Worm (Caenorhabditis elegans): Measurements from ENCODE around the gene xnd-1.
A peak's percentile ranks its signal among the peaks of the same experiment; 100 is the strongest.

The xnd-1 gene

DNA sequence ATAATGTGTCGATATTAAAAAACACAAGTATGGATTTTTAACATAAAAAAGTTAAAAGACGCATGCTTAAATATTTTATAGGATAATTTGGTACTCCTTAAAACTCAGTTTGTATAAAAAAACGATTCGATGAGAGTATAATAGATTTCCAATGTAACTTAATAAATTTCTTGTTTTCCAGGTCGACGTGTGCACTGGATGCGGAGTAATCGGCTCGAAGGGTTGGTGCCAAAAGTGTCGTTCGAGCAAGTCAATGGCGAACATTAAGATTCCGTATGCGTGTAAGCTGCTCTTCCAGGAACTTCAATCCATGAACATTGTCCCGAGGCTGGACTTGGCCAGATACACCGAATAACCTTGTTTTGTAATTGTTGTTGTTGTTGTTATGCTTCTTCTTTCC is 39.9 kb upstream of the xnd-1 start:
- TF ChIP-seq akir-1 (GFP tag; optimal IDR thresholded peaks at IDR 0.05) (no peak), ztf-25 (GFP tag; IDR thresholded peaks at IDR 0.05) (no peak), unc-130 (GFP tag; optimal IDR thresholded peaks at IDR 0.05) (no peak), Y53F4B.3 (GFP tag; IDR thresholded peaks at IDR 0.05) (no peak), T26A5.8 (tag; optimal IDR thresholded peaks at IDR 0.05) (no peak), F33H1.4 (GFP tag; IDR thresholded peaks at IDR 0.05) (no peak), hsf-1 (GFP tag; IDR thresholded peaks at IDR 0.05) (no peak), K12H6.12 (tag; optimal IDR thresholded peaks at IDR 0.05) (no peak), bed-2 (GFP tag; IDR thresholded peaks at IDR 0.05) (no peak), F39B2.1 (GFP tag; IDR thresholded peaks at IDR 0.05) (no peak), lin-26 (GFP tag; IDR thresholded peaks at IDR 0.05) (no peak), ets-4 (GFP tag; optimal IDR thresholded peaks at IDR 0.05) (no peak), ztf-26 (tag; optimal IDR thresholded peaks at IDR 0.05) (no peak)

DNA sequence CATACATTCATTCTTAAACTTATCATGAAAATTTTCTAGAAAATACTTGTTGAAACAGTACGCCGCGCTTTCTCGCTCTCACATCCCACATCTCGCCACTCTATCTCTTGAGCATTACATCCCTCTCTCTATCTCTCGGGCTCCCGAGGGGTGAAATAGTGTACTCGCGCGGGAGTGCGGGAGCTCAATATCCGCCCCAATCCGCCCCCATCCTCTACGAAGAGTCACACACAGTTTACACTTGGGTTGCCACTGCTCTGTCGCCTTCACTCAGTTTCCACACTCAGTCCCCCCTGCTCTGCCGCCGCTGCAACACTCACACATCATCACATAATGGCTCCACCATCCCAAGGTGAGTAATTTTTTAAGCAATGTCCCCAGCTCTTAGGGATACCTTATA is 39.5 kb upstream of the xnd-1 start, which contains the start of gene mlc-3:
Gene mlc-3, plus strand, starts transcription at position 227 of the 400 bp plus-strand sequence.
- TF ChIP-seq F57C9.4 (tag; optimal IDR thresholded peaks at IDR 0.05) (no peak), repo-1 (tag; optimal IDR thresholded peaks at IDR 0.05) (no peak), zfh-2 (GFP tag; conservative IDR thresholded peaks at IDR 0.05) (peak; percentile 64), tbx-9 (tag; optimal IDR thresholded peaks at IDR 0.05; ENCODE audit: borderline replicate concordance) (no peak), lsl-1 (GFP tag; optimal IDR thresholded peaks at IDR 0.05) (no peak), Y53F4B.3 (GFP tag; IDR thresholded peaks at IDR 0.05) (no peak), ztf-28 (GFP tag; IDR thresholded peaks at IDR 0.05) (0 out of 2 replicates have a peak, but pooled peaks have one; percentile 69), Y53G8AR.9 (GFP tag; conservative IDR thresholded peaks at IDR 0.05) (0 out of 2 replicates have a peak, but pooled peaks have one; percentile 46), him-1 (tag; optimal IDR thresholded peaks at IDR 0.05) (peak; percentile 47), cebp-1 (GFP tag; IDR thresholded peaks at IDR 0.05) (no peak), cebp-1 (tag; optimal IDR thresholded peaks at IDR 0.05) (peak; percentile 15)

DNA sequence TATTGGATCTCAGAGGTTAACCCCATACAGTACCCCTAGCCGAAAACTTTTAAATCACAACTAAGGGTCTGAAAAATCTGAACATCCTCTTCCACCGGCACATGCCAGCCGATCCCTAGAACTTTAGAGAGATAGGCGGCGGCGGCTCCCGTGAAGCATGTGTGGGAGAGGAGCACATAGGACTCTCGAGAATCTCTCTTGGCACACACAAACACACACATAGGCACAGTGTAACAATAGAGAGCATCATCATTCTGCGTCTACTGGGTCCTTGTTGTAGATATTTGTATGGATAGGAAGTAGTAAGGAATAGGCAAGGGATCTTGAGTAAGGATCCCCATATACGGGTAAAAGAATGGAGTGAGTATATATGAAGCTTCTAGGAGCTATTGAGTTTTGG is 38.6 kb upstream of the xnd-1 start:
- TF ChIP-seq ceh-27 (GFP tag; optimal IDR thresholded peaks at IDR 0.05) (peak; percentile 2), B0261.1 (tag; optimal IDR thresholded peaks at IDR 0.05) (no peak)

DNA sequence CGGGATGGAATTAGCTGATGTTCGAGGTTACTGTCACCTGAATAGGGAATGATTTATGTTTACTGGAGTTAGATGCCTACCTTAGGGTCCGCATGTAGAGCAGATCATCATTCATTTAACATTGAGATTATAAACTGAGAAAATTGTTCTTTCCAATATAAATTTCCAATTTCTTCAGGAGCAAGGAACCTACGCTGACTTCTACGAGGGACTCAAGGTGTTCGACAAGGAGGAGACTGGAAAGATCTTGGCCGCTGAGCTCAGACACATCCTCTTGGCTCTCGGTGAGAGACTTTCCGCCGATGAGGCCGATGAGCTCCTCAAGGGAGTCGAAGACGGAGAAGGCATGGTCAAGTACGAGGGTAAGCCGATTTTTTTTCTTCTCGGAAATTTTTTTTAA is 37.8 kb upstream of the xnd-1 start:
- no peak for TF ChIP-seq cebp-2 (GFP tag; IDR thresholded peaks at IDR 0.05)
- TF ChIP-seq nhr-90 (tag; optimal IDR thresholded peaks at IDR 0.05), result no peak
- no peak for TF ChIP-seq ceh-27 (GFP tag; optimal IDR thresholded peaks at IDR 0.05)
- no peak for TF ChIP-seq pha-4 (tag; optimal IDR thresholded peaks at IDR 0.05)
- TF ChIP-seq zfh-2 (GFP tag; conservative IDR thresholded peaks at IDR 0.05), result no peak
- TF ChIP-seq T07F8.4 (tag; optimal IDR thresholded peaks at IDR 0.05), result no peak
- TF ChIP-seq Y79H2A.3 (GFP tag; conservative IDR thresholded peaks at IDR 0.05), result no peak

DNA sequence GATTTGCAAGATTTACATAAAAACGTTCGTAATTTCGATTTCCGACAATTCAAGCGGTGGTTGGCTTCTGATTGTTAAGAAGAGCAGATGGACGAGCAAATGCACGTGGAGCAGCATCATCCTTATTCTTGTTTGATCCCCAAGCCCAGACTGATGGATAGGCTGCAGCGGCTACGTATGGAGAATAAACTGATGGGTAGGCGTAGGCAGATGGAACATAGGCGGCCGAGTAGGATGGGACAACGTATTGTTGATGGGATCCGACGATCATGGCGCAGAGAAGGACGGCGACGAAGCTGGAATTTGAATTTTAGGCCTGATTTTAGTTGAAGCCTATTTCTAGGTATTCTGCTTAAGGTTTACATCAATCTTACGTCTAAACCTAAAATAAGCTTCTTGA is 36.0 kb upstream of the xnd-1 start:
- 0 out of 2 replicates have a peak, but pooled peaks have one; percentile 12 for TF ChIP-seq aptf-3 (GFP tag; IDR thresholded peaks at IDR 0.05)
- TF ChIP-seq mes-4 (tag; optimal IDR thresholded peaks at IDR 0.05), result no peak
- TF ChIP-seq nhr-179 (tag; optimal IDR thresholded peaks at IDR 0.05), result no peak
- no peak for TF ChIP-seq C06A6.2 (GFP tag; conservative IDR thresholded peaks at IDR 0.05)
